Worm (Caenorhabditis elegans): ENCODE results near the gene pptr-1.

The pptr-1 gene

DNA sequence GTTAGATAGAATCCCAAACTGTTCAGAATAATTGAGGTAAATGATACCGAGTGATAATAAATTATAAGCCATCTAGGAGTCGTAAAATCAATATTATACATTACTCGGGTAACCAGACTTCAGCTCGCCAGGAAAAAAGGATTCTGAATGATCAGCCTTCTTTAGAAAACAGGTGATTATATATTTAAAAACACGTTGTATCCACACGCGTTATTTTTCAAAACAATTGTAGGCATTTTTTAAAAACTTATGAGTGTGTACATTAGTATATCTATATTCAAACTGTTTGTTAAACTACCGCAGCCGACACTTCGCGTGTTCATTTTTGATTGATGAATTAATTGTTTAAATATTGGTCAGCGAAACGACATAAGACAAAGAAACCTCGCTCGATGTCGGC lies 30.9 kb downstream of the pptr-1 start, which contains the start of gene sri-65:
sri-65 (minus strand) TSS at position 101 of the 400 bp plus-strand sequence.
- no peak for TF ChIP-seq ceh-39 (tag; optimal IDR thresholded peaks at IDR 0.05)
- no peak for TF ChIP-seq drap-1 (GFP tag; optimal IDR thresholded peaks at IDR 0.05)

DNA sequence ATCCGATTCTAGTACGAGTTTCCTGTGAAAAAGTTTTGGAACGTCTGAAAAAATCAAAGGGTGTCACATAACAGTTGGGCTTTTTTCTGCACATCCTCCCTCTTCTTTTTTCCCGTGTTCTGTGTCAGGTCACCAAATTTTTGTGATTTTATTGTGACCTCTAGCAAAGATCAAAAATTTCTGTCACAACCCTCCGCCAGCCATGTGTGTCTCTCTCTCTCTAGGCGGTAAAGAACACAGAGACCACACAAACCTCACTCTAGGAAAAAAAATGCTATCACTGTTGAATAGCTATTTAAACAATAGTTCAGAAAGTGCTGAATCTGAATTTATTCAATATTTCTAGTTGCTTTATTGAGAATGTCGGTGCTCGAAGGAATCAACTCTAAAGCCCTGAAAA lies 33.3 kb downstream of the pptr-1 start, which contains the start of gene gst-44:
gst-44 (plus strand) TSS at position 237 of the 400 bp plus-strand sequence.
- TF ChIP-seq mab-5 (tag; optimal IDR thresholded peaks at IDR 0.05) = no peak
- TF ChIP-seq ztf-11 (tag; optimal IDR thresholded peaks at IDR 0.05) = no peak
- TF ChIP-seq lin-13 (tag; optimal IDR thresholded peaks at IDR 0.05) = no peak
- no peak for TF ChIP-seq nhr-76 (tag; optimal IDR thresholded peaks at IDR 0.05)
- TF ChIP-seq cnd-1 (tag; optimal IDR thresholded peaks at IDR 0.05) = no peak
- TF ChIP-seq hlh-1 (tag; optimal IDR thresholded peaks at IDR 0.05) = no peak
- no peak for TF ChIP-seq bed-3 (GFP tag; optimal IDR thresholded peaks at IDR 0.05)
- TF ChIP-seq lin-32 (GFP tag; optimal IDR thresholded peaks at IDR 0.05) = no peak
- TF ChIP-seq mep-1 (tag; optimal IDR thresholded peaks at IDR 0.05) = no peak
- TF ChIP-seq ceh-43 (GFP tag; optimal IDR thresholded peaks at IDR 0.05) = no peak
- TF ChIP-seq nhr-237 (tag; optimal IDR thresholded peaks at IDR 0.05) = no peak
- TF ChIP-seq mls-2 (tag; optimal IDR thresholded peaks at IDR 0.05) = no peak
- TF ChIP-seq unc-120 (tag; optimal IDR thresholded peaks at IDR 0.05; ENCODE audit: poor library complexity, severe bottlenecking) = no peak
- no peak for TF ChIP-seq flh-1 (GFP tag; optimal IDR thresholded peaks at IDR 0.05)
- TF ChIP-seq elt-1 (tag; optimal IDR thresholded peaks at IDR 0.05; ENCODE audit: borderline replicate concordance, insufficient read depth) = no peak

DNA sequence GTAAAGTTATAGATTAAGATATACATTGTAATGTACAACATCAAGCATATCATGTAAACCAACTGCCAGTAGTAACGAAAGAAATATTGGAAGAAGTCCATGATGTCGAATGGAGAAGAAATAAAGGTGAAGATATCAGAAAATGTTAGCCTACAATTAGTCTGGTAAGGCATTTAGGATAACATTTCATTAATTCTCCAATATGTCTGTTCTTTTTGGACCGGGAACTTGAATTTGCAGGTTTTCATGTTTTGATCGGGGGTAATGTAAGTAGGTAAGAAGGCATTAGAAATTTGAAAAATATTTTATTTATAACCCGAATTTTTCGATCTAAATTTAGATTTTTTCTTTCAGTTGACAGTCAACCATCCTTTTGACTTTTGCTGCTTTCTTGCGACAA lies 36.4 kb downstream of the pptr-1 start, which contains the start of gene srd-63:
srd-63 (minus strand) TSS at position 101 of the 400 bp plus-strand sequence.
- no peak for TF ChIP-seq ceh-83 (GFP tag; optimal IDR thresholded peaks at IDR 0.05)
- no peak for TF ChIP-seq M03D4.4 (tag; optimal IDR thresholded peaks at IDR 0.05)
- TF ChIP-seq ceh-43 (GFP tag; optimal IDR thresholded peaks at IDR 0.05) = no peak
- no peak for TF ChIP-seq nhr-28 (tag; optimal IDR thresholded peaks at IDR 0.05)
- no peak for TF ChIP-seq ham-2 (GFP tag; optimal IDR thresholded peaks at IDR 0.05)
- TF ChIP-seq lin-13 (tag; optimal IDR thresholded peaks at IDR 0.05) = no peak
- TF ChIP-seq nhr-76 (tag; optimal IDR thresholded peaks at IDR 0.05) = no peak
- no peak for TF ChIP-seq flh-1 (GFP tag; optimal IDR thresholded peaks at IDR 0.05)

DNA sequence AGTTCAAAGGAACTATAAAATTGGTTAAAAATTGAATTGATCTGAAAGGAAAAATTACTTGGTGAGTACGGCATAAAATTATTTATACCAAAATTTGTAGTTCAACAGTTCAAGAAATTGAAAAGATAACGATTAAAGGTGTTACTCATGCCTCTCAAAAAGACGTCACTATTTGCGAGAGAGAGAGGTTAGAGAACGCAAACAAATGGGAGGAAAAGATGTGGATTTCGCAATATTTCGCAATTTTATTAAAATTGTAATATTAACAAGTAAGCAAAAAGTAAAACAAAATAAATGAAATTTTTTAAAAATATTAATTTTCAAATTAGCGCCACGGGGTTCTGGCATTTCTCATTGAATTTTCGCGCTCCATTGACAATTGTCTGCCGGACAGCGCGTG lies 37.8 kb downstream of the pptr-1 start, which contains the start of gene F13A7.11:
F13A7.11 (minus strand) TSS at position 174 of the 400 bp plus-strand sequence.
- TF ChIP-seq bed-3 (GFP tag; optimal IDR thresholded peaks at IDR 0.05) = no peak
- TF ChIP-seq elt-3 (tag; optimal IDR thresholded peaks at IDR 0.05) = no peak
- no peak for TF ChIP-seq hlh-1 (tag; optimal IDR thresholded peaks at IDR 0.05)
- TF ChIP-seq ham-2 (GFP tag; optimal IDR thresholded peaks at IDR 0.05) = no peak
- TF ChIP-seq nhr-2 (tag; optimal IDR thresholded peaks at IDR 0.05) = no peak
- no peak for TF ChIP-seq nhr-28 (tag; optimal IDR thresholded peaks at IDR 0.05)
- no peak for TF ChIP-seq flh-1 (GFP tag; optimal IDR thresholded peaks at IDR 0.05)
- TF ChIP-seq zip-8 (tag; optimal IDR thresholded peaks at IDR 0.05) = no peak
- TF ChIP-seq nhr-237 (tag; optimal IDR thresholded peaks at IDR 0.05) = no peak
- no peak for TF ChIP-seq lin-32 (GFP tag; optimal IDR thresholded peaks at IDR 0.05)
- no peak for TF ChIP-seq sptf-1 (tag; optimal IDR thresholded peaks at IDR 0.05)
- TF ChIP-seq mls-2 (tag; optimal IDR thresholded peaks at IDR 0.05) = no peak
- no peak for TF ChIP-seq lsy-2 (tag; optimal IDR thresholded peaks at IDR 0.05)
- TF ChIP-seq nhr-12 (tag; optimal IDR thresholded peaks at IDR 0.05) = no peak
- no peak for TF ChIP-seq pha-4 (tag; optimal IDR thresholded peaks at IDR 0.05)
- TF ChIP-seq sem-2 (GFP tag; optimal IDR thresholded peaks at IDR 0.05) = no peak
- no peak for TF ChIP-seq snpc-4 (tag; optimal IDR thresholded peaks at IDR 0.05)
- TF ChIP-seq drap-1 (GFP tag; optimal IDR thresholded peaks at IDR 0.05) = no peak
- TF ChIP-seq elt-1 (tag; optimal IDR thresholded peaks at IDR 0.05; ENCODE audit: borderline replicate concordance, insufficient read depth) = no peak
- no peak for TF ChIP-seq ces-1 (GFP tag; optimal IDR thresholded peaks at IDR 0.05)

DNA sequence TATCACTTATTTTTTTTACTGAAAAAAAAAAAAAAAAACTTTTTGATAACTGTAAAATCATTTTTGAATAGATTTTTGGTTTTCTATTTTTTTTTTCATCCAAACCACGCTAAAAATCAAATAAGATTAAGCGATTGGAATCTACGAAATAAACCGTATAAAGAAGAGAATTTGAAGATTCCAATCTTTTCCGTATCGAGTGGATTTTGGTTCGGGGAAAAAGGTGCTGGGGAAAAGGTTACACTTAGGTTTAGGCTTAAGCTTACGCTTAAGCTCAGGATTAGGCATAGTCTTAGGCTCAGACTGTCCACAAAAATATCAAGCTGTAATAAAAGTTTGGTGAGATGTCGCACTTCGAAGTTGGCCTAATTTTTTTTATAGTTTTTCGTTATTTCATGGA lies 38.4 kb downstream of the pptr-1 start, which contains the start of gene F13A7.12:
F13A7.12 (plus strand) TSS at position 301 of the 400 bp plus-strand sequence.
- TF ChIP-seq nhr-28 (tag; optimal IDR thresholded peaks at IDR 0.05) (no peak), ceh-43 (GFP tag; optimal IDR thresholded peaks at IDR 0.05) (no peak), sptf-1 (tag; optimal IDR thresholded peaks at IDR 0.05) (no peak), elt-1 (tag; optimal IDR thresholded peaks at IDR 0.05; ENCODE audit: borderline replicate concordance, insufficient read depth) (no peak), nhr-237 (tag; optimal IDR thresholded peaks at IDR 0.05) (no peak), mab-5 (tag; optimal IDR thresholded peaks at IDR 0.05) (no peak), pha-4 (tag; optimal IDR thresholded peaks at IDR 0.05) (no peak), flh-1 (GFP tag; optimal IDR thresholded peaks at IDR 0.05) (no peak), hlh-1 (tag; optimal IDR thresholded peaks at IDR 0.05) (no peak)
